Worm (Caenorhabditis elegans) whole organism, L4/young adult: ENCODE data around the gene ifd-2.
A peak's percentile ranks its signal among the peaks of the same experiment; 100 is the strongest.

Source experiments
- W03F9.2 ChIP-seq: fragments of 150-350 bp; optimal IDR thresholded peaks from 2 replicates; lab custom pipeline; 2014; ENCODE audit warnings: missing biosample characterization, missing genetic modification characterization
- dao-5 ChIP-seq: sonication (generic microtip); optimal IDR thresholded peaks from 2 replicates; lab custom pipeline; 2016; ENCODE audit warnings: missing genotype, missing genetic modification characterization, moderate library complexity, missing compliant biosample characterization
- him-1 ChIP-seq: sonication (generic microtip); optimal IDR thresholded peaks from 2 replicates; lab custom pipeline; 2016; ENCODE audit warnings: missing genotype, missing genetic modification reagents, missing genetic modification characterization, missing compliant biosample characterization

Gene ifd-2

ce11 chrX:827502-827901 lies 11.8 kb upstream of the ifd-2 start:
- TF ChIP-seq dao-5 (no peak), him-1 (tag; lab: Kevin White, UChicago) (peak; percentile 48), W03F9.2 (tag; lab: Kevin White, UChicago) (no peak)

ce11 chrX:825924-826323 lies 10.2 kb upstream of the ifd-2 start:
- TF ChIP-seq dao-5: no peak
- TF ChIP-seq him-1 (tag; lab: Kevin White, UChicago): no peak
- TF ChIP-seq W03F9.2 (tag; lab: Kevin White, UChicago): no peak

ce11 chrX:825375-825774 lies 9.6 kb upstream of the ifd-2 start, which contains the start of gene daf-3:
TSS of gene daf-3 (minus strand) at chrX:825475.
- TF ChIP-seq dao-5: no peak
- no peak for TF ChIP-seq W03F9.2 (tag; lab: Kevin White, UChicago)
- TF ChIP-seq him-1 (tag; lab: Kevin White, UChicago): no peak

- TF ChIP-seq him-1 (tag; lab: Kevin White, UChicago) (no peak), W03F9.2 (tag; lab: Kevin White, UChicago) (no peak), dao-5 (no peak)
These were observed 8.0 kb upstream of the ifd-2 start for ce11 chrX:823736-824135.

ce11 chrX:817984-818383 lies 2.3 kb upstream of the ifd-2 start:
- TF ChIP-seq W03F9.2 (tag; lab: Kevin White, UChicago): no peak
- TF ChIP-seq him-1 (tag; lab: Kevin White, UChicago): no peak
- no peak for TF ChIP-seq dao-5

ce11 chrX:813063-813462 lies 2.7 kb downstream of the ifd-2 start, which contains the start of gene F25E2.3:
TSS of gene F25E2.3 (minus strand) at chrX:813163.
- no peak for TF ChIP-seq W03F9.2 (tag; lab: Kevin White, UChicago)
- TF ChIP-seq dao-5: no peak
- no peak for TF ChIP-seq him-1 (tag; lab: Kevin White, UChicago)

ce11 chrX:812264-812663 lies 3.5 kb downstream of the ifd-2 start:
- TF ChIP-seq W03F9.2 (tag; lab: Kevin White, UChicago) (no peak), him-1 (tag; lab: Kevin White, UChicago) (no peak), dao-5 (no peak)

ce11 chrX:810694-811093 lies 5.0 kb downstream of the ifd-2 start, which contains the start of gene F25E2.2:
TSS of gene F25E2.2 (minus strand) at chrX:810794.
- TF ChIP-seq dao-5 (no peak), him-1 (tag; lab: Kevin White, UChicago) (no peak), W03F9.2 (tag; lab: Kevin White, UChicago) (no peak)

ce11 chrX:806515-806914 lies 9.2 kb downstream of the ifd-2 start:
- TF ChIP-seq W03F9.2 (tag; lab: Kevin White, UChicago) (peak; percentile 98), him-1 (tag; lab: Kevin White, UChicago) (peak; percentile 99), dao-5 (peak; percentile 67)

- TF ChIP-seq him-1 (tag; lab: Kevin White, UChicago): no peak
These were observed 13.3 kb downstream of the ifd-2 start, which contains the start of gene gtr-1 for ce11 chrX:802478-802877. TSS of gene gtr-1 (plus strand) at chrX:802778.

ce11 chrX:790593-790992 lies 25.1 kb downstream of the ifd-2 start:
- TF ChIP-seq dao-5 (no peak), W03F9.2 (tag; lab: Kevin White, UChicago) (no peak), him-1 (tag; lab: Kevin White, UChicago) (no peak)

- no peak for TF ChIP-seq him-1 (tag; lab: Kevin White, UChicago)
- TF ChIP-seq dao-5: no peak
- TF ChIP-seq W03F9.2 (tag; lab: Kevin White, UChicago): no peak
These were observed 25.9 kb downstream of the ifd-2 start for ce11 chrX:789848-790247.

ce11 chrX:787992-788391 lies 27.7 kb downstream of the ifd-2 start, which contains the start of gene attf-5:
TSS of gene attf-5 (plus strand) at chrX:788353.
- TF ChIP-seq dao-5 (no peak), W03F9.2 (tag; lab: Kevin White, UChicago) (no peak), him-1 (tag; lab: Kevin White, UChicago) (no peak)

- TF ChIP-seq W03F9.2 (tag; lab: Kevin White, UChicago): no peak
These were observed 30.4 kb downstream of the ifd-2 start for ce11 chrX:785368-785767.

ce11 chrX:784853-785252 lies 30.9 kb downstream of the ifd-2 start, which contains the start of gene T04G9.6:
TSS of gene T04G9.6 (minus strand) at chrX:784953.
- TF ChIP-seq him-1 (tag; lab: Kevin White, UChicago) (no peak), dao-5 (no peak), W03F9.2 (tag; lab: Kevin White, UChicago) (no peak)
